Fruit fly (Drosophila melanogaster): Measurements from ENCODE around the gene Nup58.

Nup58 gene

dm6 chr3R:19623606-19624005 lies 21.2 kb upstream of the Nup58 start (continued):
- TF ChIP-seq fu2 (GFP tag; optimal IDR thresholded peaks at IDR 0.05): peak; percentile 48
- 0 out of 2 replicates have a peak, but pooled peaks have one; percentile 36 for TF ChIP-seq CG31224 (GFP tag; IDR thresholded peaks at IDR 0.05)
- peak; percentile 57; the same call in 1 of the 2 replicates for TF ChIP-seq CG17328 (GFP tag; IDR thresholded peaks at IDR 0.05)
- no peak for TF ChIP-seq CG18011 (GFP tag; optimal IDR thresholded peaks at IDR 0.05)
- peak; percentile 42 for TF ChIP-seq CG8089 (GFP tag; optimal IDR thresholded peaks at IDR 0.05)
- TF ChIP-seq CG12391 (tag; optimal IDR thresholded peaks at IDR 0.05): peak; percentile 50
- peak; percentile 69 for TF ChIP-seq ind (GFP tag; optimal IDR thresholded peaks at IDR 0.05)
- peak; percentile 68 for TF ChIP-seq row (GFP tag; IDR thresholded peaks at IDR 0.05)
- TF ChIP-seq CG11560 (tag; IDR thresholded peaks at IDR 0.05): no peak
- TF ChIP-seq Antp (GFP tag; optimal IDR thresholded peaks at IDR 0.05): peak; percentile 43
- 0 out of 3 replicates have a peak, but pooled peaks have one; percentile 62 for TF ChIP-seq CG11456 (GFP tag; IDR thresholded peaks at IDR 0.05)
- TF ChIP-seq CG11093 (GFP tag; IDR thresholded peaks at IDR 0.05): 0 out of 3 replicates have a peak, but pooled peaks have one; percentile 38
- TF ChIP-seq dysf (GFP tag; IDR thresholded peaks at IDR 0.05): peak; percentile 75
- TF ChIP-seq al (GFP tag; IDR thresholded peaks at IDR 0.05): peak; percentile 61
- peak; percentile 62 for TF ChIP-seq phol (tag; optimal IDR thresholded peaks at IDR 0.05)
- peak; percentile 33 for TF ChIP-seq CG10267 (tag; optimal IDR thresholded peaks at IDR 0.05)
- peak; percentile 50 for TF ChIP-seq ATbp (GFP tag; optimal IDR thresholded peaks at IDR 0.05)
- TF ChIP-seq Max (GFP tag; optimal IDR thresholded peaks at IDR 0.05): peak; percentile 1
- TF ChIP-seq CG14667 (GFP tag; IDR thresholded peaks at IDR 0.05): no peak
- peak; percentile 43 for TF ChIP-seq caup (GFP tag; optimal IDR thresholded peaks at IDR 0.05; ENCODE audit: severe bottlenecking)
- peak; percentile 30 for TF ChIP-seq tio (GFP tag; optimal IDR thresholded peaks at IDR 0.05)
- TF ChIP-seq Six4 (GFP tag; optimal IDR thresholded peaks at IDR 0.05): peak; percentile 36
- TF ChIP-seq CG17186 (GFP tag; optimal IDR thresholded peaks at IDR 0.05): no peak
- peak; percentile 60 for TF ChIP-seq HLH54F (GFP tag; optimal IDR thresholded peaks at IDR 0.05)
- TF ChIP-seq Dad (GFP tag; optimal IDR thresholded peaks at IDR 0.05): peak; percentile 17
- TF ChIP-seq CG4707 (GFP tag; optimal IDR thresholded peaks at IDR 0.05): no peak
- 0 out of 2 replicates have a peak, but pooled peaks have one; percentile 17 for TF ChIP-seq ro (GFP tag; IDR thresholded peaks at IDR 0.05)
- TF ChIP-seq seq (GFP tag; IDR thresholded peaks at IDR 0.05): peak; percentile 52; the same call in 1 of the 2 replicates
- peak; percentile 10 for TF ChIP-seq CG17568 (GFP tag; optimal IDR thresholded peaks at IDR 0.05)
- peak; percentile 20; the same call in 1 of the 2 replicates for TF ChIP-seq onecut (GFP tag; IDR thresholded peaks at IDR 0.05)
- 0 out of 2 replicates have a peak, but pooled peaks have one; percentile 25 for TF ChIP-seq CG16779 (GFP tag; IDR thresholded peaks at IDR 0.05)
- TF ChIP-seq Ada2b (GFP tag; IDR thresholded peaks at IDR 0.05): peak; percentile 75
- peak; percentile 41 for TF ChIP-seq CG12071 (GFP tag; optimal IDR thresholded peaks at IDR 0.05)
- peak; percentile 52; the same call in 1 of the 2 replicates for TF ChIP-seq ttk (GFP tag; IDR thresholded peaks at IDR 0.05)
- peak; percentile 9 for TF ChIP-seq ewg (GFP tag; optimal IDR thresholded peaks at IDR 0.05)
- peak; percentile 73; the same call in 1 of the 2 replicates for TF ChIP-seq vvl (GFP tag; IDR thresholded peaks at IDR 0.05)
- peak; percentile 53 to 60 for TF ChIP-seq dpn (GFP tag; optimal IDR thresholded peaks at IDR 0.05)
- TF ChIP-seq NFAT (GFP tag; IDR thresholded peaks at IDR 0.05): peak; percentile 59; the same call in 1 of the 2 replicates
- peak; percentile 60 for TF ChIP-seq Blimp-1 (GFP tag; optimal IDR thresholded peaks at IDR 0.05)
- peak; percentile 69 for TF ChIP-seq CG4424 (GFP tag; optimal IDR thresholded peaks at IDR 0.05)
- peak; percentile 73 for TF ChIP-seq CG7839 (tag; optimal IDR thresholded peaks at IDR 0.05)
- TF ChIP-seq Sry-δ (GFP tag; optimal IDR thresholded peaks at IDR 0.05): peak; percentile 5
- peak; percentile 56 for TF ChIP-seq nau (GFP tag; optimal IDR thresholded peaks at IDR 0.05)
- no peak for TF ChIP-seq GATAe (GFP tag; conservative IDR thresholded peaks at IDR 0.05)
- peak; percentile 57; the same call in 1 of the 2 replicates for TF ChIP-seq sens-2 (GFP tag; IDR thresholded peaks at IDR 0.05)
- peak; percentile 28 for TF ChIP-seq Chrac-16 (GFP tag; optimal IDR thresholded peaks at IDR 0.05)
- TF ChIP-seq HHEX (GFP tag; optimal IDR thresholded peaks at IDR 0.05): peak; percentile 65
- TF ChIP-seq lab (GFP tag; optimal IDR thresholded peaks at IDR 0.05): peak; percentile 55
- peak; percentile 74 for TF ChIP-seq sisA (GFP tag; IDR thresholded peaks at IDR 0.05)
- peak; percentile 32 for TF ChIP-seq Side (GFP tag; optimal IDR thresholded peaks at IDR 0.05)
